Fruit fly (Drosophila melanogaster) whole organism, embryonic: ENCODE results near the gene PAN3.

Experiments used
- B-H2 ChIP-seq: fragments of 200-800 bp; sonication (Bioruptor generic); optimal IDR thresholded peaks from 2 replicates; lab custom pipeline; 2018; ENCODE audit warnings: missing biosample characterization, mild to moderate bottlenecking, missing genetic modification characterization
- Bgb ChIP-seq: fragments of 200-800 bp; sonication (Bioruptor generic); IDR thresholded peaks from 2 replicates; pipeline ENCODE4 v1.3.6; 2022; ENCODE audit warnings: missing biosample characterization, missing genetic modification characterization; ENCODE audit not compliant: partially characterized antibody
- CG10431 ChIP-seq: fragments of 200-800 bp; sonication (Bioruptor generic); optimal IDR thresholded peaks from 3 replicates; lab custom pipeline; 2018; ENCODE audit warnings: missing biosample characterization, mild to moderate bottlenecking, missing genetic modification characterization
- CG11093 ChIP-seq: fragments of 200-800 bp; sonication (Bioruptor generic); IDR thresholded peaks from 3 replicates; pipeline ENCODE4 v1.3.6; 2022; ENCODE audit warnings: missing biosample characterization, missing genetic modification characterization
- CG11247 ChIP-seq: fragments of 200-800 bp; sonication (Bioruptor generic); IDR thresholded peaks from 2 replicates; pipeline ENCODE4 v1.3.6; 2022; ENCODE audit warnings: missing biosample characterization, missing genetic modification characterization
- CG11560 ChIP-seq: fragments of 200-800 bp; sonication (Bioruptor generic); IDR thresholded peaks from 3 replicates; pipeline ENCODE4 v1.3.6; 2022; ENCODE audit warnings: missing biosample characterization, missing genetic modification characterization
- CG12391 ChIP-seq: fragments of 200-800 bp; sonication (Bioruptor generic); optimal IDR thresholded peaks from 3 replicates; lab custom pipeline; 2018; ENCODE audit warnings: missing biosample characterization, mild to moderate bottlenecking, missing genetic modification characterization, moderate library complexity
- CG14667 ChIP-seq: fragments of 200-800 bp; sonication (Bioruptor generic); IDR thresholded peaks from 2 replicates; pipeline ENCODE4 v1.3.6; 2022; ENCODE audit warnings: missing biosample characterization, missing genetic modification characterization
- CG15073 ChIP-seq: fragments of 200-800 bp; sonication (Bioruptor generic); optimal IDR thresholded peaks from 2 replicates; lab custom pipeline; 2016; ENCODE audit warnings: missing biosample characterization, missing genetic modification characterization
- CG17802 ChIP-seq: fragments of 200-800 bp; sonication (Bioruptor generic); optimal IDR thresholded peaks from 2 replicates; lab custom pipeline; 2018; ENCODE audit warnings: missing biosample characterization, mild to moderate bottlenecking, missing genetic modification characterization, moderate library complexity
- CG1832 ChIP-seq: fragments of 200-800 bp; sonication (Bioruptor generic); optimal IDR thresholded peaks from 2 replicates; lab custom pipeline; 2017; ENCODE audit warnings: missing biosample characterization, mild to moderate bottlenecking, missing genetic modification characterization, inconsistent platforms
- CG30403 ChIP-seq: fragments of 200-800 bp; sonication (Bioruptor generic); optimal IDR thresholded peaks from 3 replicates; lab custom pipeline; 2016; ENCODE audit warnings: missing biosample characterization, missing genetic modification characterization
- CG31441 ChIP-seq: fragments of 200-800 bp; sonication (Bioruptor generic); IDR thresholded peaks from 2 replicates; pipeline ENCODE4 v1.3.6; 2022; ENCODE audit warnings: missing biosample characterization, missing genetic modification characterization
- CG6765 ChIP-seq: fragments of 200-800 bp; sonication (Bioruptor generic); optimal IDR thresholded peaks from 3 replicates; lab custom pipeline; 2017; ENCODE audit warnings: missing biosample characterization, mild to moderate bottlenecking, missing genetic modification characterization
- CG7372 ChIP-seq: fragments of 200-800 bp; sonication (Bioruptor generic); IDR thresholded peaks from 2 replicates; pipeline ENCODE4 v1.3.6; 2022; ENCODE audit warnings: missing biosample characterization, missing genetic modification characterization
- CG7786 ChIP-seq: fragments of 200-800 bp; sonication (Bioruptor generic); optimal IDR thresholded peaks from 2 replicates; lab custom pipeline; 2016; ENCODE audit warnings: missing biosample characterization, missing genetic modification characterization
- CG8089 ChIP-seq: fragments of 200-800 bp; sonication (Bioruptor generic); optimal IDR thresholded peaks from 3 replicates; lab custom pipeline; 2016; ENCODE audit warnings: missing biosample characterization, missing genetic modification characterization
- CG8765 ChIP-seq: fragments of 200-800 bp; sonication (Bioruptor generic); IDR thresholded peaks from 2 replicates; pipeline ENCODE4 v1.3.6; 2022; ENCODE audit warnings: missing biosample characterization, missing genetic modification characterization
- CG9876 ChIP-seq: fragments of 200-800 bp; sonication (Bioruptor generic); optimal IDR thresholded peaks from 2 replicates; lab custom pipeline; 2016; ENCODE audit warnings: missing biosample characterization, missing genetic modification characterization
- D ChIP-seq, 2 experiments: fragments of 200-800 bp in 1 of 2; fragments of >200 bp in 1 of 2; sonication (Bioruptor generic) in 1 of 2; optimal IDR thresholded peaks; 2 replicates in 1 of 2; 3 replicates in 1 of 2; lab custom pipeline; 2017; ENCODE audit warnings: mild to moderate bottlenecking in 1 of 2, missing biosample characterization in 1 of 2, missing genetic modification characterization in 1 of 2, missing genetic modification reagents in 1 of 2
- Doc3 ChIP-seq: fragments of 200-800 bp; sonication (Bioruptor generic); IDR thresholded peaks from 3 replicates; pipeline ENCODE4 v1.3.6; 2022; ENCODE audit warnings: missing biosample characterization, missing genetic modification characterization; ENCODE audit not compliant: partially characterized antibody
- E2f2 ChIP-seq: fragments of 200-800 bp; sonication (Bioruptor generic); IDR thresholded peaks from 2 replicates; pipeline ENCODE4 v1.3.6; 2022; ENCODE audit warnings: missing biosample characterization, missing genetic modification characterization
- Ets97D ChIP-seq: fragments of 200-800 bp; sonication (Bioruptor generic); optimal IDR thresholded peaks from 3 replicates; lab custom pipeline; 2016; ENCODE audit warnings: missing biosample characterization, missing genetic modification characterization
- HmgZ ChIP-seq: fragments of 200-800 bp; sonication (Bioruptor generic); optimal IDR thresholded peaks from 2 replicates; lab custom pipeline; 2018; ENCODE audit warnings: missing biosample characterization, mild to moderate bottlenecking, missing genetic modification characterization
- NK7.1 ChIP-seq: fragments of 200-800 bp; sonication (Bioruptor generic); optimal IDR thresholded peaks from 3 replicates; lab custom pipeline; 2016; ENCODE audit warnings: missing biosample characterization, missing genetic modification characterization
- Nf-YC ChIP-seq: fragments of 200-800 bp; optimal IDR thresholded peaks from 3 replicates; lab custom pipeline; 2019; ENCODE audit warnings: missing biosample characterization, mild to moderate bottlenecking, missing genetic modification characterization, moderate library complexity
- NfI ChIP-seq: fragments of 200-800 bp; sonication (Bioruptor generic); optimal IDR thresholded peaks from 3 replicates; lab custom pipeline; 2018; ENCODE audit warnings: missing biosample characterization, mild to moderate bottlenecking, missing genetic modification characterization, moderate library complexity
- Opbp ChIP-seq: fragments of 200-800 bp; sonication (Bioruptor generic); IDR thresholded peaks from 3 replicates; pipeline ENCODE4 v1.3.6; 2022; ENCODE audit warnings: missing biosample characterization, missing genetic modification characterization; ENCODE audit not compliant: partially characterized antibody
- Pdp1 ChIP-seq, 2 experiments: fragments of 200-800 bp; sonication (Bioruptor generic); optimal IDR thresholded peaks; 3 replicates each; lab custom pipeline; 2016; ENCODE audit warnings: missing biosample characterization in 2 of 2, missing genetic modification characterization in 2 of 2, mild to moderate bottlenecking in 1 of 2, moderate library complexity in 1 of 2
- Poxn ChIP-seq: fragments of 200-800 bp; sonication (Bioruptor generic); IDR thresholded peaks from 2 replicates; pipeline ENCODE4 v1.3.6; 2022; ENCODE audit warnings: missing biosample characterization, missing genetic modification characterization
- Ptx1 ChIP-seq: fragments of 200-800 bp; sonication (Bioruptor generic); IDR thresholded peaks from 2 replicates; pipeline ENCODE4 v1.3.6; 2022; ENCODE audit warnings: missing biosample characterization, missing genetic modification characterization
- Side ChIP-seq: fragments of 200-800 bp; sonication (Bioruptor generic); optimal IDR thresholded peaks from 2 replicates; lab custom pipeline; 2016; ENCODE audit warnings: missing biosample characterization, missing genetic modification characterization
- Spps ChIP-seq: fragments of 200-800 bp; sonication (Bioruptor generic); optimal IDR thresholded peaks from 2 replicates; lab custom pipeline; 2018; ENCODE audit warnings: missing biosample characterization, mild to moderate bottlenecking, missing genetic modification characterization
- al ChIP-seq: fragments of 200-800 bp; sonication (Bioruptor generic); IDR thresholded peaks from 2 replicates; pipeline ENCODE4 v1.3.6; 2022; ENCODE audit warnings: missing biosample characterization, missing genetic modification characterization
- ase ChIP-seq: fragments of 200-800 bp; sonication (Bioruptor generic); IDR thresholded peaks from 3 replicates; pipeline ENCODE4 v1.3.6; 2022; ENCODE audit warnings: missing biosample characterization, missing genetic modification characterization
- bab2 ChIP-seq: fragments of 200-800 bp; sonication (Bioruptor generic); optimal IDR thresholded peaks from 2 replicates; lab custom pipeline; 2016; ENCODE audit warnings: missing biosample characterization, missing genetic modification characterization
- cato ChIP-seq: fragments of 200-800 bp; sonication (Bioruptor generic); optimal IDR thresholded peaks from 2 replicates; lab custom pipeline; 2016; ENCODE audit warnings: missing biosample characterization, missing genetic modification characterization, borderline replicate concordance
- chm ChIP-seq: fragments of 200-800 bp; sonication (Bioruptor generic); IDR thresholded peaks from 2 replicates; pipeline ENCODE4 v1.3.6; 2022; ENCODE audit warnings: missing biosample characterization, missing genetic modification characterization
- ci ChIP-seq: fragments of 200-800 bp; sonication (Bioruptor generic); IDR thresholded peaks from 3 replicates; pipeline ENCODE4 v1.3.6; 2022; ENCODE audit warnings: missing biosample characterization, missing genetic modification characterization
- crc ChIP-seq: fragments of 200-800 bp; sonication (Bioruptor generic); optimal IDR thresholded peaks from 2 replicates; lab custom pipeline; 2016; ENCODE audit warnings: missing biosample characterization, missing genetic modification characterization
- crp ChIP-seq, 2 experiments: fragments of 200-800 bp; sonication (Bioruptor generic); optimal IDR thresholded peaks; 2 replicates in 1 of 2; 3 replicates in 1 of 2; lab custom pipeline; 2017; ENCODE audit warnings: missing biosample characterization in 2 of 2, missing genetic modification characterization in 2 of 2, mild to moderate bottlenecking in 1 of 2, moderate library complexity in 1 of 2
- disco-r ChIP-seq: fragments of 200-800 bp; sonication (Bioruptor generic); optimal IDR thresholded peaks from 2 replicates; lab custom pipeline; 2016; ENCODE audit warnings: missing biosample characterization, missing genetic modification characterization
- dmrt99B ChIP-seq: fragments of 200-800 bp; sonication (Bioruptor generic); optimal IDR thresholded peaks from 2 replicates; lab custom pipeline; 2018; ENCODE audit warnings: missing biosample characterization, mild to moderate bottlenecking, missing genetic modification characterization, moderate library complexity
- fru ChIP-seq: fragments of >200 bp; optimal IDR thresholded peaks from 2 replicates; lab custom pipeline; 2017
- her ChIP-seq: fragments of 200-800 bp; sonication (Bioruptor generic); optimal IDR thresholded peaks from 2 replicates; lab custom pipeline; 2016; ENCODE audit warnings: missing biosample characterization, missing genetic modification characterization
- ind ChIP-seq: fragments of 200-800 bp; sonication (Bioruptor generic); optimal IDR thresholded peaks from 3 replicates; lab custom pipeline; 2016; ENCODE audit warnings: missing biosample characterization, missing genetic modification characterization
- kay ChIP-seq: fragments of 200-800 bp; sonication (Bioruptor generic); optimal IDR thresholded peaks from 2 replicates; lab custom pipeline; 2016; ENCODE audit warnings: missing biosample characterization, missing genetic modification characterization
- lmd ChIP-seq: fragments of 200-800 bp; sonication (Bioruptor generic); IDR thresholded peaks from 2 replicates; pipeline ENCODE4 v1.3.6; 2022; ENCODE audit warnings: missing biosample characterization, missing genetic modification characterization
- pita ChIP-seq: fragments of 200-800 bp; sonication (Bioruptor generic); optimal IDR thresholded peaks from 2 replicates; lab custom pipeline; 2017; ENCODE audit warnings: missing biosample characterization, mild to moderate bottlenecking, missing genetic modification characterization
- salm ChIP-seq: fragments of 200-800 bp; sonication (Bioruptor generic); optimal IDR thresholded peaks from 2 replicates; lab custom pipeline; 2018; ENCODE audit warnings: missing biosample characterization, mild to moderate bottlenecking, missing genetic modification characterization
- stwl ChIP-seq: fragments of 200-800 bp; sonication (Bioruptor generic); optimal IDR thresholded peaks from 3 replicates; lab custom pipeline; 2018; ENCODE audit warnings: missing biosample characterization, mild to moderate bottlenecking, missing genetic modification characterization, moderate library complexity
- tup ChIP-seq: fragments of 200-800 bp; sonication (Bioruptor generic); optimal IDR thresholded peaks from 2 replicates; lab custom pipeline; 2016; ENCODE audit warnings: missing biosample characterization, mild to moderate bottlenecking, missing genetic modification characterization, moderate library complexity

Gene PAN3

DNA sequence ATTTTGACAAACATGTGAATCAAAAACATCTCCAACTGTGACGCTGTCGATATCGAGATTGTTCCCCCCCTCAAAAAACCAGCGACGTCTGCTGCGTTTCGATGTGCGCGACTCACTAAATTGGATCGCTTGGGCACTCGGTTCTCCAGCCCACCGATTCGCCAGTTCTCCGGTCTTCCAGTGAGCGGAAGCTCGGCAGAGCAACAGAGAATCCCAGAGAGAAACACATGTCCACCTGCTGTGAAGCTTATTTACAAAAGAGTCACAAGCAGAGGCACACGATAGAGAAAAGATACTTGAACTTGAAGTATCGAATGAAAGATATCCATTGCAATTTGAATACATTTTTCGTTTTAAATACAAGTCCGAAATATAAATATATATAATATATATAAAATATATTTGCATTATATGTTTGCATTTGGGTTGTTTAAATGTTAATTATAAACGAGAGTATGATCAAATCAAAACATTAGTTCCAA lies 63.2 kb downstream of the PAN3 start (continued):
- no peak for TF ChIP-seq Spps (tag; lab: Kevin White, UChicago)
- TF ChIP-seq crp (GFP tag; optimal IDR thresholded peaks at IDR 0.05; lab: Kevin White, UChicago) = no peak
- no peak for TF ChIP-seq CG9876 (GFP tag; lab: Kevin White, UChicago)
- no peak for TF ChIP-seq CG30403 (GFP tag; lab: Kevin White, UChicago)
- TF ChIP-seq CG14667 (GFP tag; lab: Robert Waterston, UW) = no peak
- TF ChIP-seq CG31441 (GFP tag; lab: Robert Waterston, UW) = no peak
- TF ChIP-seq CG11093 (GFP tag; lab: Robert Waterston, UW) = no peak
- TF ChIP-seq CG10431 (GFP tag; lab: Kevin White, UChicago) = no peak
- TF ChIP-seq bab2 (GFP tag; lab: Kevin White, UChicago) = no peak
- TF ChIP-seq CG11247 (GFP tag; lab: Robert Waterston, UW) = no peak
- no peak for TF ChIP-seq kay (GFP tag; lab: Kevin White, UChicago)
- TF ChIP-seq Ptx1 (GFP tag; lab: Robert Waterston, UW) = no peak
- TF ChIP-seq Ets97D = no peak
- no peak for TF ChIP-seq Poxn (GFP tag; lab: Robert Waterston, UW)
- TF ChIP-seq D (optimal IDR thresholded peaks at IDR 0.05; lab: Kevin White, UChicago) = no peak
- TF ChIP-seq D (GFP tag; optimal IDR thresholded peaks at IDR 0.05; lab: Kevin White, UChicago) = no peak
- no peak for TF ChIP-seq CG17802 (tag; lab: Kevin White, UChicago)
- no peak for TF ChIP-seq al (GFP tag; lab: Robert Waterston, UW)
- no peak for TF ChIP-seq Doc3 (GFP tag; lab: Robert Waterston, UW)
- no peak for TF ChIP-seq stwl (tag; lab: Kevin White, UChicago)
- TF ChIP-seq NfI (GFP tag; lab: Kevin White, UChicago) = no peak
- no peak for TF ChIP-seq lmd
- TF ChIP-seq disco-r (GFP tag; lab: Kevin White, UChicago) = no peak
- no peak for TF ChIP-seq tup (GFP tag; lab: Kevin White, UChicago)
- no peak for TF ChIP-seq CG8765 (GFP tag; lab: Robert Waterston, UW)
- TF ChIP-seq salm (tag; lab: Kevin White, UChicago) = no peak
- no peak for TF ChIP-seq CG7372 (GFP tag; lab: Robert Waterston, UW)
- no peak for TF ChIP-seq Nf-YC (tag; lab: Kevin White, UChicago)
- no peak for TF ChIP-seq crc (GFP tag; lab: Kevin White, UChicago)
- TF ChIP-seq CG15073 (GFP tag; lab: Kevin White, UChicago) = no peak
- peak; percentile 8 for TF ChIP-seq dmrt99B
- peak; percentile 29 for TF ChIP-seq CG12391 (tag; lab: Kevin White, UChicago)
- TF ChIP-seq Side (GFP tag; lab: Kevin White, UChicago) = no peak
- no peak; the same call in 2 of the 3 replicates for TF ChIP-seq ci
- TF ChIP-seq Pdp1 (GFP tag; optimal IDR thresholded peaks at IDR 0.05; lab: Kevin White, UChicago) = no peak
- no peak for TF ChIP-seq CG7786 (GFP tag; lab: Kevin White, UChicago)
- TF ChIP-seq B-H2 = peak; percentile 30
- TF ChIP-seq CG8089 (GFP tag; lab: Kevin White, UChicago) = no peak
- no peak for TF ChIP-seq Opbp
- TF ChIP-seq E2f2 (GFP tag; lab: Robert Waterston, UW) = peak; percentile 29; the same call in 1 of the 2 replicates
- no peak for TF ChIP-seq ind (GFP tag; lab: Kevin White, UChicago)
- no peak for TF ChIP-seq NK7.1
- no peak for TF ChIP-seq fru (lab: Kevin White, UChicago)
- no peak for TF ChIP-seq CG1832
- no peak for TF ChIP-seq CG6765
- no peak for TF ChIP-seq her (GFP tag; lab: Kevin White, UChicago)
- TF ChIP-seq pita (GFP tag; lab: Kevin White, UChicago) = no peak
- no peak for TF ChIP-seq ase (GFP tag; lab: Robert Waterston, UW)
- peak; percentile 36; the same call in 1 of the 2 replicates for TF ChIP-seq Bgb (GFP tag; lab: Robert Waterston, UW)
- no peak for TF ChIP-seq cato (GFP tag; lab: Kevin White, UChicago)
- TF ChIP-seq chm = no peak; the same call in 1 of the 2 replicates
- no peak for TF ChIP-seq CG11560 (tag; lab: Robert Waterston, UW)
- TF ChIP-seq HmgZ (tag; lab: Kevin White, UChicago) = no peak
